Worm (Caenorhabditis elegans) whole organism, early embryonic: ENCODE measurements around the gene C08F8.15.

ENCODE experiments used
- ama-1 ChIP-seq: fragments of 150-350 bp; optimal IDR thresholded peaks from 2 replicates; lab custom pipeline; 2014
- ceh-13 ChIP-seq: fragments of 200-800 bp; sonication (Bioruptor generic); optimal IDR thresholded peaks from 2 replicates; lab custom pipeline; 2018; ENCODE audit warnings: mild to moderate bottlenecking, missing genetic modification characterization, missing compliant biosample characterization
- ceh-36 ChIP-seq: sonication (generic microtip); optimal IDR thresholded peaks from 2 replicates; lab custom pipeline; 2016; ENCODE audit warnings: missing genetic modification characterization, inconsistent platforms, missing compliant biosample characterization
- ets-7 ChIP-seq: sonication (generic microtip); optimal IDR thresholded peaks from 2 replicates; lab custom pipeline; 2016; ENCODE audit warnings: missing genotype, missing genetic modification characterization, missing compliant biosample characterization
- flt-1 ChIP-seq: fragments of 200-800 bp; sonication (Bioruptor generic); IDR thresholded peaks from 2 replicates; pipeline ENCODE4 v1.3.6; 2022; ENCODE audit warnings: missing genetic modification characterization, missing compliant biosample characterization
- hmbx-1 ChIP-seq: sonication (generic microtip); optimal IDR thresholded peaks from 2 replicates; lab custom pipeline; 2016; ENCODE audit warnings: mild to moderate bottlenecking, missing genetic modification characterization, missing compliant biosample characterization
- hmg-4 ChIP-seq: fragments of 200-800 bp; sonication (Bioruptor generic); optimal IDR thresholded peaks from 2 replicates; lab custom pipeline; 2018; ENCODE audit warnings: mild to moderate bottlenecking, missing genetic modification characterization, missing compliant biosample characterization
- pes-1 ChIP-seq: fragments of 200-800 bp; sonication (Bioruptor generic); IDR thresholded peaks from 2 replicates; pipeline ENCODE4 v1.3.6; 2022; ENCODE audit warnings: missing genetic modification reagents, missing genetic modification characterization, missing compliant biosample characterization
- scrt-1 ChIP-seq: fragments of 200-800 bp; sonication (Bioruptor generic); IDR thresholded peaks from 2 replicates; pipeline ENCODE4 v1.3.6; 2022; ENCODE audit warnings: missing genetic modification characterization, missing compliant biosample characterization
- sea-1 ChIP-seq: fragments of 200-800 bp; sonication (Bioruptor generic); conservative IDR thresholded peaks from 2 replicates; pipeline ENCODE4 v1.3.6; 2022; ENCODE audit warnings: missing genetic modification characterization, missing compliant biosample characterization
- tbx-11 ChIP-seq: fragments of 200-800 bp; sonication (Bioruptor generic); IDR thresholded peaks from 2 replicates; pipeline ENCODE4 v1.3.6; 2022; ENCODE audit warnings: missing genetic modification characterization, missing compliant biosample characterization
- tbx-37 ChIP-seq: fragments of 200-800 bp; sonication (Bioruptor generic); conservative IDR thresholded peaks from 2 replicates; pipeline ENCODE4 v1.3.6; 2022; ENCODE audit warnings: missing genetic modification reagents, missing genetic modification characterization, missing compliant biosample characterization
- tra-4 ChIP-seq: sonication (generic microtip); optimal IDR thresholded peaks from 2 replicates; lab custom pipeline; 2017; ENCODE audit warnings: missing genetic modification characterization, missing compliant biosample characterization

DNA sequence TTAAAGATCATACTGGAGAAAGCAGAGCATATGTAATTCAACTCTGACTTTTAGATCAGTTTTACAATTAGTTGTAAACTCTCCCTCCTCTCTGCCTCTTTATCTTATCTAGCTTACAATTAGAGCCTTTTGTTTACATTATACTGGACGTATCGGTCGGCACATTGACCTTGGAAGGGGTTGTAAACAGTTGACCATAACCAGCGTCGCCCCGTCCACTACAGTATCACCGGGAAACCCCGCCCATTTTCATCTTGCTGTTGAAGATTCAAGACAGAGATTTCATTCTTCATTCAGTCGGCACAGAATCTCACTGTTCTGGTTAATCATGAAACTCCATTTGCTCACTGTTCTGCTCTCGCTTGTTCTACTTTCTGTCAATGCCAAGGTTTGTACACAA is 26.1 kb upstream of the C08F8.15 start, which contains the start of gene sdz-27:
- no peak for TF ChIP-seq ama-1
- TF ChIP-seq hmg-4 (GFP tag; lab: Kevin White, UChicago) = no peak
- TF ChIP-seq scrt-1 = no peak
- TF ChIP-seq flt-1 (GFP tag; lab: Robert Waterston, UW) = no peak
- TF ChIP-seq ceh-13 = no peak
- no peak for TF ChIP-seq tbx-11 (GFP tag; lab: Robert Waterston, UW)
- no peak for TF ChIP-seq tra-4 (tag; lab: Kevin White, UChicago)
- TF ChIP-seq sea-1 = no peak
- no peak for TF ChIP-seq tbx-37 (GFP tag; lab: Robert Waterston, UW)
- no peak for TF ChIP-seq ets-7
- TF ChIP-seq ceh-36 (tag; lab: Kevin White, UChicago) = no peak
- no peak for TF ChIP-seq pes-1 (GFP tag; lab: Robert Waterston, UW)
- TF ChIP-seq hmbx-1 (tag; lab: Kevin White, UChicago) = no peak
